Fruit fly (Drosophila melanogaster) whole organism, prepupa: Measurements from ENCODE around the gene CG14877.

ENCODE experiments used
- Blimp-1 ChIP-seq: fragments of 200-800 bp; sonication (Bioruptor generic); optimal IDR thresholded peaks from 3 replicates; lab custom pipeline; 2017; ENCODE audit warnings: missing biosample characterization, missing genetic modification characterization, mild to moderate bottlenecking, moderate library complexity, missing genetic modification reagents
- CG10631 ChIP-seq: fragments of 200-800 bp; sonication (Bioruptor generic); optimal IDR thresholded peaks from 2 replicates; lab custom pipeline; 2016; ENCODE audit warnings: missing biosample characterization, missing genetic modification characterization
- CG10669 ChIP-seq: fragments of 200-800 bp; sonication (Bioruptor generic); optimal IDR thresholded peaks from 3 replicates; lab custom pipeline; 2018; ENCODE audit warnings: missing biosample characterization, mild to moderate bottlenecking, missing genetic modification characterization, moderate library complexity
- CG11294 ChIP-seq: fragments of 200-800 bp; sonication (Bioruptor generic); IDR thresholded peaks from 2 replicates; pipeline ENCODE4 v1.3.6; 2022; ENCODE audit warnings: missing biosample characterization, missing genetic modification characterization
- CG11902 ChIP-seq: fragments of 200-800 bp; sonication (Bioruptor generic); optimal IDR thresholded peaks from 3 replicates; lab custom pipeline; 2016; ENCODE audit warnings: missing biosample characterization, missing genetic modification characterization
- CG15336 ChIP-seq: fragments of 200-800 bp; sonication (Bioruptor generic); IDR thresholded peaks from 2 replicates; pipeline ENCODE4 v1.3.6; 2022; ENCODE audit warnings: missing biosample characterization, missing genetic modification characterization
- CG1621 ChIP-seq: fragments of 200-800 bp; sonication (Bioruptor generic); optimal IDR thresholded peaks from 3 replicates; lab custom pipeline; 2018; ENCODE audit warnings: missing biosample characterization, mild to moderate bottlenecking, missing genetic modification characterization
- CG16779 ChIP-seq: fragments of 200-800 bp; sonication (Bioruptor generic); optimal IDR thresholded peaks from 3 replicates; lab custom pipeline; 2017; ENCODE audit warnings: missing biosample characterization, mild to moderate bottlenecking, missing genetic modification characterization
- CG3032 ChIP-seq: fragments of 200-800 bp; optimal IDR thresholded peaks from 2 replicates; lab custom pipeline; 2019; ENCODE audit warnings: missing biosample characterization, mild to moderate bottlenecking, missing genetic modification characterization, moderate library complexity
- CG31627 ChIP-seq: fragments of 200-800 bp; sonication (Bioruptor generic); optimal IDR thresholded peaks from 3 replicates; lab custom pipeline; 2016; ENCODE audit warnings: missing biosample characterization, missing genetic modification characterization
- CG32006 ChIP-seq: fragments of 200-800 bp; sonication (Bioruptor generic); optimal IDR thresholded peaks from 3 replicates; lab custom pipeline; 2017; ENCODE audit warnings: missing biosample characterization, mild to moderate bottlenecking, missing genetic modification characterization
- CG3919 ChIP-seq: fragments of 200-800 bp; sonication (Bioruptor generic); optimal IDR thresholded peaks from 3 replicates; lab custom pipeline; 2016; ENCODE audit warnings: missing biosample characterization, missing genetic modification characterization
- CG4318 ChIP-seq: fragments of 200-800 bp; sonication (Bioruptor generic); optimal IDR thresholded peaks from 3 replicates; lab custom pipeline; 2017; ENCODE audit warnings: missing biosample characterization, mild to moderate bottlenecking, missing genetic modification characterization
- CG6163 ChIP-seq: fragments of 200-800 bp; sonication (Bioruptor generic); IDR thresholded peaks from 3 replicates; pipeline ENCODE4 v1.3.6; 2022; ENCODE audit warnings: missing biosample characterization, missing genetic modification characterization
- CG6276 ChIP-seq: fragments of 200-800 bp; sonication (Bioruptor generic); optimal IDR thresholded peaks from 2 replicates; lab custom pipeline; 2017; ENCODE audit warnings: missing biosample characterization, mild to moderate bottlenecking, missing genetic modification characterization
- CG6792 ChIP-seq: fragments of 200-800 bp; sonication (Bioruptor generic); optimal IDR thresholded peaks from 3 replicates; lab custom pipeline; 2016; ENCODE audit warnings: missing biosample characterization, missing genetic modification characterization
- CG6854 ChIP-seq: fragments of 200-800 bp; sonication (Bioruptor generic); optimal IDR thresholded peaks from 2 replicates; lab custom pipeline; 2017; ENCODE audit warnings: missing biosample characterization, mild to moderate bottlenecking, missing genetic modification characterization
- CG7368 ChIP-seq: fragments of 200-800 bp; sonication (Bioruptor generic); optimal IDR thresholded peaks from 3 replicates; lab custom pipeline; 2016; ENCODE audit warnings: missing biosample characterization, missing genetic modification characterization
- CG8119 ChIP-seq: fragments of 200-800 bp; sonication (Bioruptor generic); IDR thresholded peaks from 3 replicates; pipeline ENCODE4 v1.3.6; 2022; ENCODE audit warnings: missing biosample characterization, missing genetic modification characterization
- CG8319 ChIP-seq: fragments of 200-800 bp; sonication (Bioruptor generic); optimal IDR thresholded peaks from 3 replicates; lab custom pipeline; 2016; ENCODE audit warnings: missing biosample characterization, missing genetic modification characterization
- CG8632 ChIP-seq: fragments of 200-800 bp; sonication (Bioruptor generic); optimal IDR thresholded peaks from 3 replicates; lab custom pipeline; 2016; ENCODE audit warnings: missing biosample characterization, missing genetic modification characterization
- CG9139 ChIP-seq: fragments of 200-800 bp; sonication (Bioruptor generic); optimal IDR thresholded peaks from 3 replicates; lab custom pipeline; 2017; ENCODE audit warnings: missing biosample characterization, mild to moderate bottlenecking, missing genetic modification characterization
- Eip75B ChIP-seq: fragments of 200-800 bp; sonication (Bioruptor generic); optimal IDR thresholded peaks from 3 replicates; lab custom pipeline; 2016; ENCODE audit warnings: missing biosample characterization, missing genetic modification characterization
- Eip78C ChIP-seq: fragments of 200-800 bp; sonication (Bioruptor generic); peaks from one replicate; lab custom pipeline; 2016; ENCODE audit warnings: missing biosample characterization, missing genetic modification characterization
- Eip93F ChIP-seq: fragments of 200-800 bp; sonication (Bioruptor generic); optimal IDR thresholded peaks from 2 replicates; lab custom pipeline; 2016; ENCODE audit warnings: missing biosample characterization, mild to moderate bottlenecking, missing genetic modification characterization
- Ets21C ChIP-seq: fragments of 200-800 bp; sonication (Bioruptor generic); optimal IDR thresholded peaks from 3 replicates; lab custom pipeline; 2016; ENCODE audit warnings: missing biosample characterization, missing genetic modification characterization
- Ets96B ChIP-seq: fragments of 200-800 bp; optimal IDR thresholded peaks from 2 replicates; lab custom pipeline; 2019; ENCODE audit warnings: missing biosample characterization, mild to moderate bottlenecking, missing genetic modification characterization, moderate library complexity
- Gug ChIP-seq: fragments of 200-800 bp; sonication (Bioruptor generic); IDR thresholded peaks from 2 replicates; pipeline ENCODE4 v1.3.6; 2022; ENCODE audit warnings: missing biosample characterization, missing genetic modification characterization
- Hr4 ChIP-seq: fragments of 200-800 bp; sonication (Bioruptor generic); optimal IDR thresholded peaks from 3 replicates; lab custom pipeline; 2016; ENCODE audit warnings: missing biosample characterization, missing genetic modification characterization
- Lpt ChIP-seq: fragments of 200-800 bp; sonication (Bioruptor generic); optimal IDR thresholded peaks from 3 replicates; lab custom pipeline; 2016; ENCODE audit warnings: missing biosample characterization, missing genetic modification characterization
- Met ChIP-seq: fragments of 200-800 bp; sonication (Bioruptor generic); optimal IDR thresholded peaks from 3 replicates; lab custom pipeline; 2016; ENCODE audit warnings: missing biosample characterization, missing genetic modification characterization
- OdsH ChIP-seq: fragments of 200-800 bp; sonication (Bioruptor generic); optimal IDR thresholded peaks from 3 replicates; lab custom pipeline; 2016; ENCODE audit warnings: missing biosample characterization, missing genetic modification characterization
- Sox102F ChIP-seq: fragments of 200-800 bp; sonication (Bioruptor generic); optimal IDR thresholded peaks from 2 replicates; lab custom pipeline; 2016; ENCODE audit warnings: missing biosample characterization, mild to moderate bottlenecking, missing genetic modification characterization
- Sox14 ChIP-seq: fragments of 200-800 bp; sonication (Bioruptor generic); optimal IDR thresholded peaks from 3 replicates; lab custom pipeline; 2016; ENCODE audit warnings: missing biosample characterization, missing genetic modification characterization
- Sox15 ChIP-seq: fragments of 200-800 bp; sonication (Bioruptor generic); optimal IDR thresholded peaks from 3 replicates; lab custom pipeline; 2016; ENCODE audit warnings: missing biosample characterization, missing genetic modification characterization
- achi ChIP-seq: fragments of 200-800 bp; sonication (Bioruptor generic); optimal IDR thresholded peaks from 3 replicates; lab custom pipeline; 2016; ENCODE audit warnings: missing biosample characterization, missing genetic modification characterization
- cyc ChIP-seq: fragments of 200-800 bp; sonication (Bioruptor generic); optimal IDR thresholded peaks from 3 replicates; lab custom pipeline; 2016; ENCODE audit warnings: missing biosample characterization, missing genetic modification characterization
- dac ChIP-seq: fragments of 200-800 bp; sonication (Bioruptor generic); optimal IDR thresholded peaks from 2 replicates; lab custom pipeline; 2017; ENCODE audit warnings: missing biosample characterization, mild to moderate bottlenecking, missing genetic modification characterization
- dsx ChIP-seq: fragments of 200-800 bp; optimal IDR thresholded peaks from 3 replicates; lab custom pipeline; 2019; ENCODE audit warnings: missing biosample characterization, mild to moderate bottlenecking, missing genetic modification characterization, moderate library complexity; ENCODE audit not compliant: poor library complexity, severe bottlenecking
- fd59A ChIP-seq: fragments of 200-800 bp; sonication (Bioruptor generic); optimal IDR thresholded peaks from 2 replicates; lab custom pipeline; 2017; ENCODE audit warnings: missing biosample characterization, mild to moderate bottlenecking, missing genetic modification characterization, missing genetic modification reagents
- fd85E ChIP-seq: fragments of 200-800 bp; sonication (Bioruptor generic); optimal IDR thresholded peaks from 3 replicates; lab custom pipeline; 2016; ENCODE audit warnings: missing biosample characterization, missing genetic modification characterization
- fkh ChIP-seq: fragments of 200-800 bp; sonication (Bioruptor generic); optimal IDR thresholded peaks from 3 replicates; lab custom pipeline; 2017; ENCODE audit warnings: missing biosample characterization, mild to moderate bottlenecking, missing genetic modification characterization, moderate library complexity
- lz ChIP-seq: fragments of 200-800 bp; sonication (Bioruptor generic); optimal IDR thresholded peaks from 3 replicates; lab custom pipeline; 2016; ENCODE audit warnings: missing biosample characterization, missing genetic modification characterization
- salr ChIP-seq, 2 experiments: fragments of 200-800 bp; sonication (Bioruptor generic); optimal IDR thresholded peaks; 3 replicates each; lab custom pipeline; 2016 to 2018; ENCODE audit warnings: missing biosample characterization in 2 of 2, missing genetic modification characterization in 2 of 2, mild to moderate bottlenecking in 1 of 2
- ss ChIP-seq, 2 experiments: fragments of 200-800 bp; sonication (Bioruptor generic); optimal IDR thresholded peaks; 2 replicates in 1 of 2; 3 replicates in 1 of 2; lab custom pipeline; 2017 to 2018; ENCODE audit warnings: mild to moderate bottlenecking in 2 of 2, missing biosample characterization in 2 of 2, missing genetic modification characterization in 2 of 2, moderate library complexity in 1 of 2
- svp ChIP-seq: fragments of 200-800 bp; sonication (Bioruptor generic); peaks from one replicate; lab custom pipeline; 2016; ENCODE audit warnings: missing biosample characterization, missing genetic modification characterization
- topi ChIP-seq: fragments of 200-800 bp; sonication (Bioruptor generic); optimal IDR thresholded peaks from 3 replicates; lab custom pipeline; 2016; ENCODE audit warnings: missing biosample characterization, missing genetic modification characterization
- vri ChIP-seq: fragments of 200-800 bp; sonication (Bioruptor generic); optimal IDR thresholded peaks from 3 replicates; lab custom pipeline; 2016; ENCODE audit warnings: missing biosample characterization, mild to moderate bottlenecking, missing genetic modification characterization

The CG14877 gene

dm6 chr3R:15920229-15920533 lies 24.3 kb upstream of the CG14877 start:
- peak; percentile 15 for TF ChIP-seq Hr4
- TF ChIP-seq CG6854 (GFP tag; lab: Kevin White, UChicago), result no peak
- TF ChIP-seq achi, result peak; percentile 4
- TF ChIP-seq CG10631, result peak; percentile 29
- no peak for TF ChIP-seq CG3032
- no peak for TF ChIP-seq vri (GFP tag; lab: Kevin White, UChicago)
- TF ChIP-seq CG8632, result no peak
- peak; percentile 31 for TF ChIP-seq svp (GFP tag; lab: Kevin White, UChicago)
- peak; percentile 28 for TF ChIP-seq CG32006

dm6 chr3R:15919367-15920228 lies 23.7 kb upstream of the CG14877 start:
- TF ChIP-seq CG3032 (peak; percentile 93), ss (GFP tag; optimal IDR thresholded peaks at IDR 0.05; lab: Kevin White, UChicago) (peak; percentile 72 to 88), Eip78C (GFP tag; lab: Kevin White, UChicago) (peak; percentile 99), OdsH (peak; percentile 97), CG6792 (GFP tag; lab: Kevin White, UChicago) (peak; percentile 97), CG10631 (peak; percentile 96), Ets96B (peak; percentile 96), fd85E (GFP tag; lab: Kevin White, UChicago) (peak; percentile 90), dac (GFP tag; lab: Kevin White, UChicago) (peak; percentile 78), CG11902 (GFP tag; lab: Kevin White, UChicago) (peak; percentile 96), CG15336 (peak; percentile 95), lz (GFP tag; lab: Kevin White, UChicago) (peak; percentile 96), CG1621 (tag; lab: Kevin White, UChicago) (peak; percentile 95), CG6163 (GFP tag; lab: Robert Waterston, UW) (peak; percentile 98), svp (GFP tag; lab: Kevin White, UChicago) (peak; percentile 99), Sox14 (GFP tag; lab: Kevin White, UChicago) (peak; percentile 97), CG16779 (tag; lab: Kevin White, UChicago) (peak; percentile 91), CG9139 (GFP tag; lab: Kevin White, UChicago) (peak; percentile 76), CG6854 (GFP tag; lab: Kevin White, UChicago) (peak; percentile 90), CG11294 (GFP tag; lab: Robert Waterston, UW) (peak; percentile 84), CG7368 (GFP tag; lab: Kevin White, UChicago) (peak; percentile 97), salr (GFP tag; optimal IDR thresholded peaks at IDR 0.05; lab: Kevin White, UChicago) (peak; percentile 94 to 95), cyc (peak; percentile 97), Gug (GFP tag; lab: Robert Waterston, UW) (peak; percentile 90), Met (peak; percentile 98), Hr4 (peak; percentile 93), CG8119 (GFP tag; lab: Robert Waterston, UW) (peak; percentile 94), Lpt (GFP tag; lab: Kevin White, UChicago) (peak; percentile 86), CG4318 (GFP tag; lab: Kevin White, UChicago) (peak; percentile 88), CG8319 (GFP tag; lab: Kevin White, UChicago) (peak; percentile 94), Eip75B (GFP tag; lab: Kevin White, UChicago) (peak; percentile 98), Eip93F (GFP tag; lab: Kevin White, UChicago) (peak; percentile 92), CG3919 (peak; percentile 98), CG10669 (GFP tag; lab: Kevin White, UChicago) (peak; percentile 96), Ets21C (GFP tag; lab: Kevin White, UChicago) (peak; percentile 93), fd59A (GFP tag; lab: Kevin White, UChicago) (peak; percentile 92), Sox102F (peak; percentile 95), dsx (GFP tag; lab: Kevin White, UChicago) (peak; percentile 94), topi (GFP tag; lab: Kevin White, UChicago) (peak; percentile 97), vri (GFP tag; lab: Kevin White, UChicago) (peak; percentile 87), CG6276 (GFP tag; lab: Kevin White, UChicago) (peak; percentile 89), fkh (no peak), Blimp-1 (peak; percentile 75), CG31627 (GFP tag; lab: Kevin White, UChicago) (peak; percentile 97), Sox15 (peak; percentile 95)
